Fruit fly (Drosophila melanogaster): ENCODE measurements around the gene CG11403.
A peak's percentile ranks its signal among the peaks of the same experiment; 100 is the strongest.

The CG11403 gene

DNA sequence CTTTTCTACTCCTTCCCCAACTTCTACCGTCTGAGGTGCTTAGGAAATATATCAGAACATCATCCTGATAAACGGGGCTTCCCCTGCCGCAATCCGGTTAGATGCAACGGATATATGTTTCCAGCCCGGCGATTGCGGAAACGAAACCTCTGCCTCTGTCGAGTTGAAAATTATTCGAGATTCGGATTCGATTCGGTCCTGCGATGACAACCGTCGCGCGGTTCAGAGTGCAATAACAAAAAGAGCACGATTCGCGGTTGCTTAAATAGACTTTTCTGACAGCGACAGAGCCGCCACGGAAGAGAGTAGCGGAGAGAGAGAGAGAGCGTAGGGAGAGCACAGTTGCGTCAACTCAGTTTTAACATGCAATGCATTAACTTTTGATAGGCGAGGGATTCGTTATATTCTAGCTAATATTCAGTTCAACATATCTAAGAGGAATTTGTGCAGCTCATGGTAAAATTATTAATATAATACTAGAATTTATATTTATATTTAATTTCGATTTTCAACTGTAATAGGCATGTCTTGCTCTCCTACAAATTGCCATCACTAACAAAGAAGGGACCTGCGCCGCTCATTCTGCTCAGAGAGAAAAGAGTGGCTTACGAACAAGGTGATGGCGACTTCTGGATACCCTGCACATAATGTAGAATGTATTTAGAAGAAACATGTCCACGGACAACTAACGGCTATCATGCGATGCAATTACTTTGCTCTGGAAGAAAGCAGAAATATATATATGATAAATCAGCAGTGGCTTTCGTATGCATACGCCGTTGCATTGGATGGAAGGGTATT, 4.7 kb downstream of the CG11403 start:
- TF ChIP-seq Hr39 (GFP tag; optimal IDR thresholded peaks at IDR 0.05) (peak; percentile 86), svp (GFP tag) (peak; percentile 94), CG9139 (GFP tag; optimal IDR thresholded peaks at IDR 0.05) (peak; percentile 72), Hr4 (GFP tag; optimal IDR thresholded peaks at IDR 0.05) (peak; percentile 86), pdm3 (GFP tag; optimal IDR thresholded peaks at IDR 0.05) (peak; percentile 84), CG7368 (GFP tag; optimal IDR thresholded peaks at IDR 0.05) (peak; percentile 66), CG16779 (tag; optimal IDR thresholded peaks at IDR 0.05) (peak; percentile 67), CG11762 (GFP tag; optimal IDR thresholded peaks at IDR 0.05; ENCODE audit: insufficient read depth) (peak; percentile 49), CG1621 (tag; optimal IDR thresholded peaks at IDR 0.05) (peak; percentile 86), CG11902 (GFP tag; optimal IDR thresholded peaks at IDR 0.05) (peak; percentile 59), Gug (GFP tag; IDR thresholded peaks at IDR 0.05) (peak; percentile 74), Sox102F (GFP tag; optimal IDR thresholded peaks at IDR 0.05) (peak; percentile 90), CG10631 (GFP tag; optimal IDR thresholded peaks at IDR 0.05) (peak; percentile 84), Eip93F (GFP tag; optimal IDR thresholded peaks at IDR 0.05) (no peak), CG3032 (tag; optimal IDR thresholded peaks at IDR 0.05) (peak; percentile 83), vri (GFP tag; optimal IDR thresholded peaks at IDR 0.05) (peak; percentile 57), CG6808 (GFP tag; optimal IDR thresholded peaks at IDR 0.05) (peak; percentile 78), CG4318 (GFP tag; optimal IDR thresholded peaks at IDR 0.05) (peak; percentile 75), net (GFP tag; optimal IDR thresholded peaks at IDR 0.05) (peak; percentile 63), Eip75B (GFP tag; optimal IDR thresholded peaks at IDR 0.05) (peak; percentile 86), topi (GFP tag; optimal IDR thresholded peaks at IDR 0.05) (peak; percentile 92), Lpt (GFP tag; optimal IDR thresholded peaks at IDR 0.05) (peak; percentile 59), dac (GFP tag; optimal IDR thresholded peaks at IDR 0.05) (peak; percentile 77), Sox15 (GFP tag; optimal IDR thresholded peaks at IDR 0.05) (peak; percentile 52), CG15336 (GFP tag; IDR thresholded peaks at IDR 0.05) (peak; percentile 80), OdsH (GFP tag; optimal IDR thresholded peaks at IDR 0.05) (peak; percentile 79), achi (GFP tag; optimal IDR thresholded peaks at IDR 0.05) (peak; percentile 85), fd59A (GFP tag; optimal IDR thresholded peaks at IDR 0.05) (peak; percentile 77), Hr38 (GFP tag; optimal IDR thresholded peaks at IDR 0.05) (no peak), CG8319 (GFP tag; optimal IDR thresholded peaks at IDR 0.05) (peak; percentile 49), esn (GFP tag; optimal IDR thresholded peaks at IDR 0.05) (peak; percentile 90), eg (GFP tag; IDR thresholded peaks at IDR 0.05) (peak; percentile 83), dsx (GFP tag; optimal IDR thresholded peaks at IDR 0.05; ENCODE audit: poor library complexity, severe bottlenecking) (peak; percentile 87), acj6 (GFP tag; optimal IDR thresholded peaks at IDR 0.05) (peak; percentile 67), CG10669 (GFP tag; optimal IDR thresholded peaks at IDR 0.05) (peak; percentile 87), CG3919 (GFP tag; optimal IDR thresholded peaks at IDR 0.05) (peak; percentile 80), CG34406 (GFP tag; optimal IDR thresholded peaks at IDR 0.05) (peak; percentile 81), CG11294 (GFP tag; IDR thresholded peaks at IDR 0.05) (peak; percentile 79; the same call in 1 of the 2 replicates), Smox (GFP tag; optimal IDR thresholded peaks at IDR 0.05) (peak; percentile 82), Ets21C (GFP tag; optimal IDR thresholded peaks at IDR 0.05) (peak; percentile 78), lz (GFP tag; optimal IDR thresholded peaks at IDR 0.05) (peak; percentile 91), Eip78C (GFP tag) (peak; percentile 93), CG6276 (GFP tag; optimal IDR thresholded peaks at IDR 0.05) (peak; percentile 80), CG31627 (GFP tag; optimal IDR thresholded peaks at IDR 0.05) (peak; percentile 84), Met (GFP tag; optimal IDR thresholded peaks at IDR 0.05) (peak; percentile 91), CG32006 (GFP tag; optimal IDR thresholded peaks at IDR 0.05) (peak; percentile 87), CG6854 (GFP tag; optimal IDR thresholded peaks at IDR 0.05) (peak; percentile 77), salr (GFP tag; optimal IDR thresholded peaks at IDR 0.05) (peak; percentile 60 to 84), cyc (GFP tag; optimal IDR thresholded peaks at IDR 0.05) (peak; percentile 79), Blimp-1 (GFP tag; optimal IDR thresholded peaks at IDR 0.05) (peak; percentile 48)
